Worm (Caenorhabditis elegans) whole organism, L4 larva: Measurements from ENCODE around the gene D2045.8.

ENCODE experiments used
- F10B5.3 ChIP-seq: sonication (generic microtip); optimal IDR thresholded peaks from 2 replicates; lab custom pipeline; 2016; ENCODE audit warnings: mild to moderate bottlenecking, missing genetic modification characterization, missing compliant biosample characterization
- F37D6.2 ChIP-seq: sonication (generic microtip); optimal IDR thresholded peaks from 2 replicates; lab custom pipeline; 2016; ENCODE audit warnings: mild to moderate bottlenecking, missing genetic modification characterization, missing compliant biosample characterization
- F44E2.7 ChIP-seq: fragments of 200-800 bp; sonication (Bioruptor generic); IDR thresholded peaks from 2 replicates; pipeline ENCODE4 v2.1.2; 2022; ENCODE audit warnings: missing genetic modification characterization, missing compliant biosample characterization
- T20F7.1 ChIP-seq: fragments of 200-800 bp; sonication (Bioruptor generic); optimal IDR thresholded peaks from 2 replicates; lab custom pipeline; 2018; ENCODE audit warnings: mild to moderate bottlenecking, missing genetic modification characterization, missing compliant biosample characterization
- T26A8.4 ChIP-seq: fragments of 200-800 bp; sonication (Bioruptor generic); IDR thresholded peaks from 2 replicates; pipeline ENCODE4 v1.3.6; 2022; ENCODE audit warnings: missing genetic modification characterization, missing compliant biosample characterization
- Y105C5A.15 ChIP-seq: fragments of 200-800 bp; sonication (Bioruptor generic); IDR thresholded peaks from 2 replicates; pipeline ENCODE4 v1.3.6; 2022; ENCODE audit warnings: missing genetic modification characterization, missing compliant biosample characterization
- Y5F2A.4 ChIP-seq: fragments of 200-800 bp; sonication (Bioruptor generic); optimal IDR thresholded peaks from 2 replicates; lab custom pipeline; 2018; ENCODE audit warnings: mild to moderate bottlenecking, missing genetic modification characterization, missing compliant biosample characterization
- Y75B8A.6 ChIP-seq: fragments of 200-800 bp; sonication (Bioruptor generic); IDR thresholded peaks from 2 replicates; pipeline ENCODE4 v1.3.6; 2022; ENCODE audit warnings: missing genetic modification reagents, missing genetic modification characterization, missing compliant biosample characterization
- ZK337.2 ChIP-seq: fragments of 200-800 bp; sonication (Bioruptor generic); IDR thresholded peaks from 2 replicates; pipeline ENCODE4 v1.3.6; 2022; ENCODE audit warnings: missing genetic modification reagents, missing genetic modification characterization, missing compliant biosample characterization
- ZK546.5 ChIP-seq, 2 experiments: sonication (generic microtip); optimal IDR thresholded peaks; 2 replicates each; lab custom pipeline; 2017; ENCODE audit warnings: missing biosample characterization in 2 of 2, missing genetic modification characterization in 2 of 2
- aha-1 ChIP-seq: fragments of 150-350 bp; peaks from one replicate; lab custom pipeline; 2014; ENCODE audit warnings: missing biosample characterization, missing genetic modification characterization
- aly-2 ChIP-seq: sonication (generic microtip); optimal IDR thresholded peaks from 2 replicates; lab custom pipeline; 2018; ENCODE audit warnings: missing biosample characterization, missing genetic modification characterization
- arid-1 ChIP-seq: fragments of 200-800 bp; sonication (Bioruptor generic); conservative IDR thresholded peaks from 2 replicates; pipeline ENCODE4 v1.3.6; 2022; ENCODE audit warnings: missing genetic modification reagents, missing genetic modification characterization, missing compliant biosample characterization
- ceh-32 ChIP-seq: sonication (generic microtip); optimal IDR thresholded peaks from 2 replicates; lab custom pipeline; 2016; ENCODE audit warnings: mild to moderate bottlenecking, missing genetic modification characterization, missing compliant biosample characterization; ENCODE audit not compliant: poor library complexity
- ceh-44 ChIP-seq: fragments of 200-800 bp; sonication (Bioruptor generic); IDR thresholded peaks from 2 replicates; pipeline ENCODE4 v1.3.6; 2022; ENCODE audit warnings: missing genetic modification reagents, missing genetic modification characterization, missing compliant biosample characterization
- ceh-82 ChIP-seq: sonication (generic microtip); optimal IDR thresholded peaks from 2 replicates; lab custom pipeline; 2017; ENCODE audit warnings: missing biosample characterization, missing genetic modification characterization
- ctbp-1 ChIP-seq: fragments of 200-800 bp; sonication (Bioruptor generic); IDR thresholded peaks from 2 replicates; pipeline ENCODE4 v1.3.6; 2022; ENCODE audit warnings: missing genetic modification reagents, missing genetic modification characterization, missing compliant biosample characterization
- daf-12 ChIP-seq: fragments of 150-350 bp; optimal IDR thresholded peaks from 2 replicates; lab custom pipeline; 2014; ENCODE audit warnings: missing biosample characterization, missing genetic modification reagents, missing genetic modification characterization
- daf-8 ChIP-seq: fragments of 200-800 bp; sonication (Bioruptor generic); IDR thresholded peaks from 2 replicates; pipeline ENCODE4 v1.3.6; 2022; ENCODE audit warnings: missing genetic modification characterization, missing compliant biosample characterization
- dpl-1 ChIP-seq: fragments of 150-350 bp; optimal IDR thresholded peaks from 2 replicates; lab custom pipeline; 2014; ENCODE audit warnings: missing biosample characterization, missing genetic modification reagents, missing genetic modification characterization
- egl-27 ChIP-seq: sonication (generic microtip); optimal IDR thresholded peaks from 3 replicates; lab custom pipeline; 2017; ENCODE audit warnings: missing biosample characterization, missing genetic modification reagents, missing genetic modification characterization
- egl-43 ChIP-seq: fragments of 200-800 bp; sonication (Bioruptor generic); IDR thresholded peaks from 2 replicates; pipeline ENCODE4 v1.3.6; 2022; ENCODE audit warnings: missing genetic modification reagents, missing genetic modification characterization, missing compliant biosample characterization
- fos-1 ChIP-seq: fragments of 150-350 bp; optimal IDR thresholded peaks from 2 replicates; lab custom pipeline; 2014; ENCODE audit warnings: missing biosample characterization, missing genetic modification characterization
- gei-8 ChIP-seq: fragments of 200-800 bp; sonication (Bioruptor generic); optimal IDR thresholded peaks from 2 replicates; lab custom pipeline; 2018; ENCODE audit warnings: mild to moderate bottlenecking, missing genetic modification characterization, missing compliant biosample characterization
- hmg-1.1 ChIP-seq: fragments of 200-800 bp; sonication (Bioruptor generic); IDR thresholded peaks from 2 replicates; pipeline ENCODE4 v1.3.6; 2022; ENCODE audit warnings: missing genetic modification reagents, missing genetic modification characterization, missing compliant biosample characterization
- jun-1 ChIP-seq: fragments of 150-350 bp; optimal IDR thresholded peaks from 2 replicates; lab custom pipeline; 2014; ENCODE audit warnings: missing biosample characterization, missing genetic modification reagents, missing genetic modification characterization
- lin-13 ChIP-seq: fragments of 150-350 bp; optimal IDR thresholded peaks from 2 replicates; lab custom pipeline; 2014; ENCODE audit warnings: missing biosample characterization, missing genetic modification reagents, missing genetic modification characterization
- lin-29 ChIP-seq: fragments of 200-800 bp; sonication (Bioruptor generic); IDR thresholded peaks from 2 replicates; pipeline ENCODE4 v1.3.6; 2022; ENCODE audit warnings: missing genetic modification reagents, missing genetic modification characterization, missing compliant biosample characterization
- lin-39 ChIP-seq: fragments of 150-350 bp; optimal IDR thresholded peaks from 2 replicates; lab custom pipeline; 2014; ENCODE audit warnings: missing biosample characterization, missing genetic modification reagents, missing genetic modification characterization
- madf-5 ChIP-seq, 2 experiments: fragments of 200-800 bp; sonication (Bioruptor generic); IDR thresholded peaks; 2 replicates each; pipeline ENCODE4 v1.3.6; 2022; ENCODE audit warnings: missing compliant biosample characterization in 2 of 2, missing genetic modification characterization in 2 of 2
- madf-9 ChIP-seq: fragments of 200-800 bp; sonication (Bioruptor generic); conservative IDR thresholded peaks from 2 replicates; pipeline ENCODE4 v1.3.6; 2022; ENCODE audit warnings: missing genetic modification reagents, missing genetic modification characterization, missing compliant biosample characterization
- mep-1 ChIP-seq: fragments of 150-350 bp; sonication (generic microtip); optimal IDR thresholded peaks from 3 replicates; lab custom pipeline; 2014; ENCODE audit warnings: missing biosample characterization, missing genetic modification characterization
- mes-2 ChIP-seq: sonication (generic microtip); optimal IDR thresholded peaks from 2 replicates; lab custom pipeline; 2016; ENCODE audit warnings: missing genotype, mild to moderate bottlenecking, missing genetic modification characterization, missing compliant biosample characterization; ENCODE audit not compliant: poor library complexity, severe bottlenecking
- mxl-2 ChIP-seq: fragments of 200-800 bp; sonication (Bioruptor generic); conservative IDR thresholded peaks from 2 replicates; pipeline ENCODE4 v1.3.6; 2022; ENCODE audit warnings: missing genetic modification reagents, missing genetic modification characterization, missing compliant biosample characterization
- nhr-102 ChIP-seq: sonication (generic microtip); optimal IDR thresholded peaks from 2 replicates; lab custom pipeline; 2016; ENCODE audit warnings: mild to moderate bottlenecking, missing genetic modification characterization, moderate library complexity, missing compliant biosample characterization
- nhr-11 ChIP-seq: fragments of 150-350 bp; optimal IDR thresholded peaks from 2 replicates; lab custom pipeline; 2014; ENCODE audit warnings: missing biosample characterization, missing genetic modification characterization
- nhr-111 ChIP-seq: fragments of 200-800 bp; sonication (Bioruptor generic); optimal IDR thresholded peaks from 2 replicates; lab custom pipeline; 2018; ENCODE audit warnings: mild to moderate bottlenecking, missing genetic modification characterization, missing compliant biosample characterization
- nhr-28 ChIP-seq: fragments of 150-350 bp; optimal IDR thresholded peaks from 2 replicates; lab custom pipeline; 2014; ENCODE audit warnings: missing biosample characterization, missing genetic modification characterization
- nhr-76 ChIP-seq: fragments of 150-350 bp; optimal IDR thresholded peaks from 2 replicates; lab custom pipeline; 2014; ENCODE audit warnings: missing biosample characterization, missing genetic modification characterization
- pha-4 ChIP-seq, 2 experiments: fragments of 150-350 bp in 1 of 2; fragments of 200-800 bp in 1 of 2; sonication (Bioruptor generic) in 1 of 2; IDR thresholded peaks in 1 of 2; optimal IDR thresholded peaks in 1 of 2; 2 replicates each; pipeline versions ENCODE4 v1.3.6 to Lab custom; 2014 to 2022; ENCODE audit warnings: missing genetic modification characterization in 2 of 2, missing genetic modification reagents in 2 of 2, missing biosample characterization in 1 of 2, missing compliant biosample characterization in 1 of 2
- pqm-1 ChIP-seq: sonication (generic microtip); optimal IDR thresholded peaks from 2 replicates; lab custom pipeline; 2017; ENCODE audit warnings: missing biosample characterization, missing genetic modification characterization
- saeg-2 ChIP-seq: fragments of 200-800 bp; sonication (Bioruptor generic); IDR thresholded peaks from 2 replicates; pipeline ENCODE4 v1.3.6; 2022; ENCODE audit warnings: missing genetic modification reagents, missing genetic modification characterization, missing compliant biosample characterization
- sdz-12 ChIP-seq: fragments of 200-800 bp; sonication (Bioruptor generic); optimal IDR thresholded peaks from 2 replicates; lab custom pipeline; 2018; ENCODE audit warnings: mild to moderate bottlenecking, missing genetic modification characterization, missing compliant biosample characterization
- skn-1 ChIP-seq: fragments of 150-350 bp; optimal IDR thresholded peaks from 2 replicates; lab custom pipeline; 2014; ENCODE audit warnings: missing biosample characterization, missing genetic modification characterization
- snpc-4 ChIP-seq: fragments of 150-350 bp; optimal IDR thresholded peaks from 2 replicates; lab custom pipeline; 2014; ENCODE audit warnings: missing biosample characterization, missing genetic modification characterization
- spr-1 ChIP-seq: sonication (generic microtip); optimal IDR thresholded peaks from 2 replicates; lab custom pipeline; 2016; ENCODE audit warnings: mild to moderate bottlenecking, missing genetic modification characterization, missing compliant biosample characterization
- tag-97 ChIP-seq: fragments of 200-800 bp; sonication (Bioruptor generic); IDR thresholded peaks from 2 replicates; pipeline ENCODE4 v1.3.6; 2022; ENCODE audit warnings: missing genetic modification characterization, missing compliant biosample characterization
- unc-130 ChIP-seq: sonication (generic microtip); optimal IDR thresholded peaks from 2 replicates; lab custom pipeline; 2016; ENCODE audit warnings: missing genetic modification reagents, missing genetic modification characterization, missing compliant biosample characterization
- unc-39 ChIP-seq: sonication (generic microtip); optimal IDR thresholded peaks from 2 replicates; lab custom pipeline; 2017; ENCODE audit warnings: missing biosample characterization, missing genetic modification characterization
- zfp-3 ChIP-seq: fragments of 200-800 bp; sonication (Bioruptor generic); conservative IDR thresholded peaks from 2 replicates; pipeline ENCODE4 v1.3.6; 2022; ENCODE audit warnings: missing genetic modification reagents, missing genetic modification characterization, missing compliant biosample characterization
- zip-11 ChIP-seq: fragments of 200-800 bp; sonication (Bioruptor generic); IDR thresholded peaks from 2 replicates; pipeline ENCODE4 v1.3.6; 2022; ENCODE audit warnings: missing genetic modification characterization, missing compliant biosample characterization
- ztf-7 ChIP-seq: fragments of 150-350 bp; optimal IDR thresholded peaks from 2 replicates; lab custom pipeline; 2014; ENCODE audit warnings: missing biosample characterization, missing genetic modification characterization

Gene D2045.8

ce11 chrIII:10506699-10507248 is 24.7 kb downstream of the D2045.8 start, which contains the start of the genes sip-1 and sly-1 (continued):
- no peak for TF ChIP-seq pqm-1 (tag; lab: Kevin White, UChicago)
- TF ChIP-seq tag-97 (GFP tag; lab: Robert Waterston, UW), result no peak
- no peak for TF ChIP-seq zip-11 (GFP tag; lab: Robert Waterston, UW)
- TF ChIP-seq ztf-7 (tag; lab: Kevin White, UChicago), result peak; percentile 53
- peak; percentile 25 for TF ChIP-seq unc-130 (GFP tag; lab: Kevin White, UChicago)
- TF ChIP-seq lin-39 (tag; lab: Kevin White, UChicago), result no peak
- no peak for TF ChIP-seq ZK337.2 (GFP tag; lab: Robert Waterston, UW)
- TF ChIP-seq spr-1, result peak; percentile 40
- TF ChIP-seq nhr-111 (GFP tag; lab: Kevin White, UChicago), result no peak
- no peak for TF ChIP-seq unc-39 (tag; lab: Kevin White, UChicago)
- TF ChIP-seq madf-9 (GFP tag; lab: Robert Waterston, UW), result no peak
- peak; percentile 19 for TF ChIP-seq F37D6.2 (tag; lab: Kevin White, UChicago)
- TF ChIP-seq dpl-1 (GFP tag; lab: Kevin White, UChicago), result peak; percentile 94
- TF ChIP-seq T26A8.4 (GFP tag; lab: Robert Waterston, UW), result no peak
- TF ChIP-seq ceh-44, result no peak
- TF ChIP-seq ZK546.5 (tag; optimal IDR thresholded peaks at IDR 0.05; lab: Kevin White, UChicago), result no peak
- TF ChIP-seq ctbp-1 (GFP tag; lab: Robert Waterston, UW), result no peak
- TF ChIP-seq ceh-82, result no peak
- TF ChIP-seq aha-1 (tag; lab: Kevin White, UChicago), result peak; percentile 78
- TF ChIP-seq T20F7.1 (GFP tag; lab: Kevin White, UChicago), result peak; percentile 72
- no peak for TF ChIP-seq skn-1
- no peak for TF ChIP-seq madf-5 (GFP tag; IDR thresholded peaks at IDR 0.05; lab: Robert Waterston, UW)
- TF ChIP-seq zfp-3 (GFP tag; lab: Robert Waterston, UW), result no peak
- TF ChIP-seq F10B5.3 (tag; lab: Kevin White, UChicago), result no peak
- peak; percentile 70 for TF ChIP-seq nhr-102 (tag; lab: Kevin White, UChicago)
- no peak for TF ChIP-seq Y5F2A.4 (GFP tag; lab: Kevin White, UChicago)
- peak; percentile 83 for TF ChIP-seq mep-1
- TF ChIP-seq F44E2.7 (GFP tag; lab: Robert Waterston, UW), result no peak
- no peak for TF ChIP-seq lin-29 (GFP tag; lab: Robert Waterston, UW)
- no peak for TF ChIP-seq pha-4 (GFP tag; IDR thresholded peaks at IDR 0.05; lab: Robert Waterston, UW)
- peak; percentile 37 for TF ChIP-seq pha-4 (tag; optimal IDR thresholded peaks at IDR 0.05; lab: Kevin White, UChicago)
- no peak for TF ChIP-seq aly-2 (tag; lab: Kevin White, UChicago)
- TF ChIP-seq nhr-28 (tag; lab: Kevin White, UChicago), result peak; percentile 69
- TF ChIP-seq daf-8 (GFP tag; lab: Robert Waterston, UW), result no peak
- TF ChIP-seq Y75B8A.6 (GFP tag; lab: Robert Waterston, UW), result no peak
- TF ChIP-seq nhr-11 (tag; lab: Kevin White, UChicago), result no peak
- no peak for TF ChIP-seq mxl-2 (GFP tag; lab: Robert Waterston, UW)
- no peak for TF ChIP-seq ceh-32 (tag; lab: Kevin White, UChicago)
- no peak for TF ChIP-seq sdz-12 (GFP tag; lab: Kevin White, UChicago)
- TF ChIP-seq daf-12, result no peak
- TF ChIP-seq Y105C5A.15 (GFP tag; lab: Robert Waterston, UW), result no peak
- peak; percentile 55 for TF ChIP-seq hmg-1.1 (GFP tag; lab: Robert Waterston, UW)
- TF ChIP-seq lin-13, result no peak
- no peak for TF ChIP-seq egl-43 (GFP tag; lab: Robert Waterston, UW)
- no peak for TF ChIP-seq snpc-4 (tag; lab: Kevin White, UChicago)
- no peak for TF ChIP-seq gei-8 (GFP tag; lab: Kevin White, UChicago)
- TF ChIP-seq egl-27 (tag; lab: Kevin White, UChicago), result no peak
- TF ChIP-seq mes-2 (tag; lab: Kevin White, UChicago), result peak; percentile 83
- no peak for TF ChIP-seq jun-1 (tag; lab: Kevin White, UChicago)
- no peak for TF ChIP-seq saeg-2 (GFP tag; lab: Robert Waterston, UW)
- no peak for TF ChIP-seq fos-1 (tag; lab: Kevin White, UChicago)
- no peak; the same call in 1 of the 2 replicates for TF ChIP-seq arid-1 (GFP tag; lab: Robert Waterston, UW)
- TF ChIP-seq nhr-76, result no peak
